Worm (Caenorhabditis elegans): ENCODE results near the gene egrh-2.

Gene egrh-2

ce11 chrIV:1005761-1006160 is 15.5 kb upstream of the egrh-2 start, which contains the start of gene immp-2:
Gene immp-2, minus strand, starts transcription at chrIV:1005861.
- TF ChIP-seq egl-5 (tag; optimal IDR thresholded peaks at IDR 0.05) (no peak), ceh-82 (tag; optimal IDR thresholded peaks at IDR 0.05) (no peak), pqm-1 (tag; optimal IDR thresholded peaks at IDR 0.05) (no peak), nhr-23 (tag; optimal IDR thresholded peaks at IDR 0.05) (no peak), egl-27 (tag; optimal IDR thresholded peaks at IDR 0.05) (no peak), hmg-11 (tag; optimal IDR thresholded peaks at IDR 0.05) (no peak), ZK546.5 (tag; optimal IDR thresholded peaks at IDR 0.05) (no peak), nhr-67 (tag; optimal IDR thresholded peaks at IDR 0.05) (no peak)

ce11 chrIV:1000441-1000840 is 10.2 kb upstream of the egrh-2 start:
- TF ChIP-seq unc-62 (GFP tag; optimal IDR thresholded peaks at IDR 0.05) (no peak), nhr-76 (tag; optimal IDR thresholded peaks at IDR 0.05) (no peak), tbx-2 (tag; optimal IDR thresholded peaks at IDR 0.05) (no peak), pqm-1 (tag; optimal IDR thresholded peaks at IDR 0.05) (no peak), ceh-28 (tag; optimal IDR thresholded peaks at IDR 0.05) (peak; percentile 97), ztf-4 (tag; optimal IDR thresholded peaks at IDR 0.05) (no peak), mdl-1 (tag; optimal IDR thresholded peaks at IDR 0.05) (no peak)

DNA sequence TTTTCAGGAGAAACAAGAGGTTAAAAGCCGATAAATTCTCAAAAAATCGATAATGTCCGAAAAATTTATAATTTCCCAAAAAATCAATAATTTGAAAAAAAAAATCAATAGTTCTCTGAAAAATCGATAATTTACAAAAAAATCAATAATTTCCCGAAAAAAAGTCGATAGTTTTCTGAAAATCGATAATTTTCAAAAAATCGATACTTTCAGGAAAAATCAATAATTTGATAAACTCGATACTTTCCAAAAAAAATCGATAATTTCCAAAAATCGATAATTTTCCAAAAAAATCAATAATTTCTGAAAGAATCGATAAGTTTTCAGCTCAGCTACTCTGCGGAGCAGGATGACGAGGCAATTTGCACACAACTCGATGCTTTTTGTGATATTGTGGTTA is 9.4 kb upstream of the egrh-2 start:
- no peak for TF ChIP-seq tbx-2 (tag; optimal IDR thresholded peaks at IDR 0.05)
- peak; percentile 99 for TF ChIP-seq ceh-28 (tag; optimal IDR thresholded peaks at IDR 0.05)

DNA sequence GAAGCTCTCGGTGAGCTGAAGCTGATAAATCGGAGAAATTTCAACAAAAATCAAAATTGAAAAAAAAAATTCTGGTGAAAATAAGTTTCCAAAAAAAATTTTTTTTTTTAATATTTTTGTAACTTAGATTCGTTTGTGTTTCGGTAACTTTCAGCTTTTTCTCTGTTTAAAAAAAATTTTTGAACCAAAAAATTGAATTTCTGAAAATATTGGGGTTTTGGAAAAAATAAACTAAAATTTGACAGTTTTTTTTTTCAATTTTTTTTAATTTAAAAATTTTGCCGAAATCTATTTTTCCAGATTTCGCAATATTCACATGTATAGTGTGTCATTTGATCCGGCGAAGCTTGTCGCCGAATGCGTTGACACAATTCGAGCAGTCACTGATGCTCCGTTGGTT is 8.7 kb upstream of the egrh-2 start, which contains the start of gene Y55F3AM.5:
Gene Y55F3AM.5, plus strand, starts transcription at position 301 of the 400 bp plus-strand sequence.
- TF ChIP-seq nhr-25 (tag; optimal IDR thresholded peaks at IDR 0.05) (no peak), unc-62 (GFP tag; optimal IDR thresholded peaks at IDR 0.05) (no peak), fos-1 (tag; optimal IDR thresholded peaks at IDR 0.05) (no peak), pqm-1 (tag; optimal IDR thresholded peaks at IDR 0.05) (no peak), lin-39 (tag; optimal IDR thresholded peaks at IDR 0.05) (no peak), ama-1 (optimal IDR thresholded peaks at IDR 0.05) (no peak), nhr-77 (tag; optimal IDR thresholded peaks at IDR 0.05) (no peak), fkh-2 (tag; optimal IDR thresholded peaks at IDR 0.05) (no peak), snpc-4 (tag; optimal IDR thresholded peaks at IDR 0.05) (no peak), nhr-67 (tag; optimal IDR thresholded peaks at IDR 0.05) (no peak), nhr-11 (tag; optimal IDR thresholded peaks at IDR 0.05) (no peak), pha-4 (tag; optimal IDR thresholded peaks at IDR 0.05) (no peak), egl-27 (tag; optimal IDR thresholded peaks at IDR 0.05) (no peak), lin-15B (tag; optimal IDR thresholded peaks at IDR 0.05) (no peak), elt-2 (tag; optimal IDR thresholded peaks at IDR 0.05) (no peak), nhr-28 (tag; optimal IDR thresholded peaks at IDR 0.05) (no peak)

DNA sequence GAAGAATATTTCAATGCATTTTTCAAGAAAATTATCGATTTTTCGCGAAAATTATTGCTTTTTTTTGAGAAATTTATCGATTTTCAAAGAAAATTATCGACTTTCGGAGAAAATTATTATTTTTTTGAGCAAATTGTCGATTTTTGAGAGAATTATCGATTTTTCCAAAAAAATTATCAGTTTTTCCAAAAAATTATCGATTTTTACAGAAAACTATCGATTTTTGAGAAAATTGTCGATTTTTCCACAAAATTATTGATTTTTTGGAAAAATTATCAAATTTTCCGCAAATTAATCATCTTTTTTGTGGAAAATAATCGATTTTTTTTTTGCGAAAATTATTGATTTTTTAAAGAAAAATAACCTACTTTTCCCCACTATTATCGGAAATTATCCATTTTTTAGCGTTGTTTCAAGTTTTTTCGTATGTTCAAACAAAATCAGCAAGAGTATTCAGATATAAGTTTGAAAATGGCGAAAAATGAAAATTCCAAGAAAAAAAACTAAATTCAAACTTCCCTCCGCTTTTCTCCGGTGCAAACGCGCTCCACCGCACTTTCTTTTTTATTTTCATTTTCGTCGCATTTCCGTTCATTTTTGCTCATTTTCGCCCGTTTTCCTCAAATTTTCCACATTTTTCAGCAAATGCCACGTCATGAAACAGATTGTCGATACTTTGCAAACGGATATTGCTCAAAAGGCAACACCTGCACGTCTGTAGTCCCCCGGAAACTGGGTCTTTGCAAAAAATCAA is 1.6 kb upstream of the egrh-2 start, which contains the start of gene lep-2:
Gene lep-2, plus strand, starts transcription at position 637 of the 754 bp plus-strand sequence.
- TF ChIP-seq ceh-82 (tag; optimal IDR thresholded peaks at IDR 0.05) (no peak), nfya-1 (tag; optimal IDR thresholded peaks at IDR 0.05; ENCODE audit: insufficient read depth) (peak; percentile 4), ceh-28 (tag; optimal IDR thresholded peaks at IDR 0.05) (peak; percentile 96), lin-15B (tag; optimal IDR thresholded peaks at IDR 0.05) (peak; percentile 40)

DNA sequence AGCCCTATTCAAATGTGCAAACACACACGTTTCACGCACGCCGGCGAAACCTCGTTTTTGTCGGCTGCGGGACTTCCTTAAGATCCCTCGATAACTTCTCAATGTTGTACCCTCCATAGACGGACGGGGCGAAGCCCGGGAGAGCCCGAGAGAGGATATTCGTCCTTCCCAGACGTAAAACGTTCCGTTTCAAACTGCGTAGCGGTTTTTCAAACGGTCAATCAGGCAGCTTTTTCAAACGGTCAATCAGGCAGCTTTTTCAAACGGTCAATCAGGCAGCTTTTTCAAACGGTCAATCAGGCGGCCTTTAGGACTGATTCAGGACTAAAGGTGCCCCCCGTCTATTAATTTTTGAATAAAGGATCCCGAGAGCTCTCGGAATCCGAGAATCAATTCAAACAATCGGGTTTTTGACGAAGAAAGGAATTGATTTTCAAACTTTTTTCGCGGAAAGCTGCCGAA is 960 bp upstream of the egrh-2 start:
- TF ChIP-seq nfya-1 (tag; optimal IDR thresholded peaks at IDR 0.05; ENCODE audit: insufficient read depth) = no peak
- TF ChIP-seq elt-3 (tag; optimal IDR thresholded peaks at IDR 0.05) = no peak
- TF ChIP-seq pqm-1 (tag; optimal IDR thresholded peaks at IDR 0.05) = peak; percentile 25
- TF ChIP-seq fos-1 (tag; optimal IDR thresholded peaks at IDR 0.05) = no peak
- no peak for TF ChIP-seq ceh-28 (tag; optimal IDR thresholded peaks at IDR 0.05)
- TF ChIP-seq tbx-2 (tag; optimal IDR thresholded peaks at IDR 0.05) = no peak
- no peak for TF ChIP-seq egl-5 (tag; optimal IDR thresholded peaks at IDR 0.05)
- TF ChIP-seq unc-62 (GFP tag; optimal IDR thresholded peaks at IDR 0.05) = no peak
- TF ChIP-seq snpc-4 (tag; optimal IDR thresholded peaks at IDR 0.05) = peak; percentile 94
- no peak for TF ChIP-seq nhr-28 (tag; optimal IDR thresholded peaks at IDR 0.05)
- no peak for TF ChIP-seq ceh-82 (tag; optimal IDR thresholded peaks at IDR 0.05)
- TF ChIP-seq ama-1 (optimal IDR thresholded peaks at IDR 0.05) = peak; percentile 92
- peak; percentile 3 for TF ChIP-seq elt-2 (tag; optimal IDR thresholded peaks at IDR 0.05)
- TF ChIP-seq lin-15B (tag; optimal IDR thresholded peaks at IDR 0.05) = no peak
- no peak for TF ChIP-seq nhr-76 (tag; optimal IDR thresholded peaks at IDR 0.05)
- no peak for TF ChIP-seq nhr-77 (tag; optimal IDR thresholded peaks at IDR 0.05)
- TF ChIP-seq nhr-237 (tag; optimal IDR thresholded peaks at IDR 0.05) = no peak

Data from whole organism, L3 larva.